Worm (Caenorhabditis elegans): ENCODE data around the gene Y22D7AL.9.

Gene Y22D7AL.9

DNA sequence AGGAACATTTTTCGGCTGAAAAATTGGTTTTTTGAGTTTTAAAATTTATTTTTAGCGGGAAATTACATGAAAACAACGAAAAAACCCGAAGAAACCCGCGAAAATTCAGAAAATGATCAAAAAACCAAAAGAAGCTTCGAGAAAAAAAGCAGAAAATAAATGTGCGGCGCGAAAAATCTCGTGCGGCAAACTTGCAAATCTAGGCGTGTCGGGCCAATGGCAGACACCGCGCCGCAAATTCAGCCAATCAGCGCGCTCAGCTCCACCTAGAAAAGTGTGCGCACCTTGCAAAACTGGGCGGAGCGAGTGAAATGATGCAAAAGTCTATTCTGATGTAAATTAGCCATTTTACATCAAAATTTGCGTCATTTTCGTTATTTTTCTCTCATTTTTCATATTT is 5.1 kb upstream of the Y22D7AL.9 start, which contains the start of gene Y22D7AL.10 (continued):
- TF ChIP-seq F37D6.2 (tag; optimal IDR thresholded peaks at IDR 0.05) = peak; percentile 96
- peak; percentile 97 for TF ChIP-seq F49E8.2 (tag; optimal IDR thresholded peaks at IDR 0.05; ENCODE audit: borderline replicate concordance)
- TF ChIP-seq lim-7 (GFP tag; IDR thresholded peaks at IDR 0.05) = peak; percentile 53; the same call in 1 of the 2 replicates
- TF ChIP-seq lsy-2 (tag; optimal IDR thresholded peaks at IDR 0.05) = peak; percentile 92 to 97
- TF ChIP-seq nhr-76 (tag; optimal IDR thresholded peaks at IDR 0.05) = peak; percentile 46
- TF ChIP-seq nhr-42 (GFP tag; IDR thresholded peaks at IDR 0.05) = peak; percentile 95
- peak; percentile 53 for TF ChIP-seq ama-1 (optimal IDR thresholded peaks at IDR 0.05)
- peak; percentile 99 for TF ChIP-seq dve-1 (tag; optimal IDR thresholded peaks at IDR 0.05; ENCODE audit: insufficient read depth)
- peak; percentile 76 for TF ChIP-seq lir-3 (tag; optimal IDR thresholded peaks at IDR 0.05)
- TF ChIP-seq F26F4.8 (GFP tag; conservative IDR thresholded peaks at IDR 0.05) = no peak
- TF ChIP-seq fkh-10 (GFP tag; optimal IDR thresholded peaks at IDR 0.05) = peak; percentile 97

ce11 chrIII:1618312-1618711 is 4.5 kb upstream of the Y22D7AL.9 start:
- no peak for TF ChIP-seq mdt-29 (GFP tag; IDR thresholded peaks at IDR 0.05)
- TF ChIP-seq T26A8.4 (GFP tag; IDR thresholded peaks at IDR 0.05) = 0 out of 2 replicates have a peak, but pooled peaks have one; percentile 15
- peak; percentile 73 for TF ChIP-seq aha-1 (tag)
- TF ChIP-seq mep-1 (tag; optimal IDR thresholded peaks at IDR 0.05) = no peak

DNA sequence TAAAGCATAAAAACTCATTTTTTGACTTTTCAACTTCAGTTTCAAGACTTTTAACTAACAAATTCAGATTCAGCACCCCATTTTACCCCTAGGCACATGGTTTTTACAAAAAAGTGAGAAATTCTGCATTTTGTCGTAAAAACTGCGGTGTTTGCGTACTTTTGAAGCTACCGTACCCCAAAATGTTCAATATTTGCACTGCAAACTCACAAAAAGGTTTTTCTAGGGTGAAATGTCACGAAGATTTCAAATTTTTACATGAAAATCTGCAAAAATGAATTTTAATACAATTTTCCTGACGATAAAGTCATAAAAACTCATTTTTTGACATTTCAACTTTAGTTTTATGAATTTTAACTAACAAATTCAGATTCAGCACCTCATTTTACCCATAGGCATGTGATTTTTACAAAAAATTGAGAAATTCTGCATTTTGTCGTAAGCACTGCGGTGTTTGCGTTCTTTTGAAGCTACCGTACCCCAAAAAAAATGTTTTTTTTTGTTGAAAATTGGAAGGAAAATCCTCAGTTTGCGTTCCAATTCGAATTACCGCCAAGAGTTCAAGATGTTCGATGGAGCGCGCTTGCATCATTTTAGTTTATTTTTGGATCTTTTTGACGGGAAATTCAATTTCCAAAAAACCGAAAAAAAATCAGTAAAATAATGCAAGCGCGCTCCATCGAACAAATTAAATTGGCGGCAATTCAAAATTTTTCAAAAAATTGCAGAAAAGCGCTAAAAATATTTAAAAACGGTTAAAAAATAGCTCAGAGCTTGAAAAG is 2.6 kb upstream of the Y22D7AL.9 start:
- TF ChIP-seq ZK546.5 (tag; optimal IDR thresholded peaks at IDR 0.05) (no peak), madf-5 (GFP tag; IDR thresholded peaks at IDR 0.05) (no peak), daf-8 (GFP tag; IDR thresholded peaks at IDR 0.05) (0 out of 2 replicates have a peak, but pooled peaks have one; percentile 19), sdz-12 (GFP tag; optimal IDR thresholded peaks at IDR 0.05) (peak; percentile 59), lim-7 (GFP tag; IDR thresholded peaks at IDR 0.05) (peak; percentile 65), lin-13 (GFP tag; optimal IDR thresholded peaks at IDR 0.05) (peak; percentile 68), ctbp-1 (GFP tag; IDR thresholded peaks at IDR 0.05) (0 out of 2 replicates have a peak, but pooled peaks have one; percentile 66), zip-2 (tag; optimal IDR thresholded peaks at IDR 0.05) (no peak), egl-27 (tag; optimal IDR thresholded peaks at IDR 0.05) (no peak), lsy-2 (tag; optimal IDR thresholded peaks at IDR 0.05) (peak in 1 of 2 experiments; percentile 77), spr-1 (tag; optimal IDR thresholded peaks at IDR 0.05) (peak; percentile 0), nhr-42 (GFP tag; IDR thresholded peaks at IDR 0.05) (peak; percentile 65; the same call in 1 of the 2 replicates), mdt-29 (GFP tag; IDR thresholded peaks at IDR 0.05) (no peak), ceh-82 (tag; optimal IDR thresholded peaks at IDR 0.05) (no peak), mep-1 (tag; optimal IDR thresholded peaks at IDR 0.05) (peak; percentile 59), ceh-62 (tag; optimal IDR thresholded peaks at IDR 0.05) (no peak), fos-1 (tag; optimal IDR thresholded peaks at IDR 0.05) (no peak), hif-1 (tag; optimal IDR thresholded peaks at IDR 0.05) (peak in 1 of 2 experiments; percentile 49), nhr-10 (tag; optimal IDR thresholded peaks at IDR 0.05) (no peak), zfp-3 (GFP tag; conservative IDR thresholded peaks at IDR 0.05) (no peak), saeg-2 (GFP tag; IDR thresholded peaks at IDR 0.05) (no peak), ceh-20 (GFP tag; IDR thresholded peaks at IDR 0.05) (peak; percentile 13; the same call in 1 of the 2 replicates), ceh-28 (tag; optimal IDR thresholded peaks at IDR 0.05) (no peak), F49E8.2 (tag; optimal IDR thresholded peaks at IDR 0.05; ENCODE audit: borderline replicate concordance) (peak; percentile 88), aly-2 (tag; optimal IDR thresholded peaks at IDR 0.05) (no peak), zag-1 (tag; optimal IDR thresholded peaks at IDR 0.05) (no peak), Y75B8A.6 (GFP tag; IDR thresholded peaks at IDR 0.05) (peak; percentile 51; the same call in 1 of the 2 replicates), Y5F2A.4 (GFP tag; optimal IDR thresholded peaks at IDR 0.05) (peak; percentile 53), skn-1 (tag; optimal IDR thresholded peaks at IDR 0.05) (no peak), mxl-2 (GFP tag; conservative IDR thresholded peaks at IDR 0.05) (no peak), jun-1 (tag; optimal IDR thresholded peaks at IDR 0.05) (no peak), F10B5.3 (tag; optimal IDR thresholded peaks at IDR 0.05) (peak; percentile 24), cey-2 (tag; optimal IDR thresholded peaks at IDR 0.05; ENCODE audit: borderline replicate concordance, insufficient read depth) (no peak), nhr-41 (GFP tag; IDR thresholded peaks at IDR 0.05) (0 out of 2 replicates have a peak, but pooled peaks have one; percentile 35), ama-1 (optimal IDR thresholded peaks at IDR 0.05) (peak; percentile 91), unc-39 (tag; optimal IDR thresholded peaks at IDR 0.05) (no peak), hlh-11 (tag; optimal IDR thresholded peaks at IDR 0.05) (peak; percentile 38)
